Fruit fly (Drosophila melanogaster): ENCODE data around the gene CadN.

CadN gene

dm6 chr2L:17721505-17721904 is 56.6 kb downstream of the CadN start:
- no peak for TF ChIP-seq pan (optimal IDR thresholded peaks at IDR 0.05)
- no peak for TF ChIP-seq CG8478 (optimal IDR thresholded peaks at IDR 0.05)
- no peak for TF ChIP-seq usp (GFP tag; optimal IDR thresholded peaks at IDR 0.05)
- no peak for TF ChIP-seq psq (optimal IDR thresholded peaks at IDR 0.05)
- no peak for TF ChIP-seq EcR (GFP tag; optimal IDR thresholded peaks at IDR 0.05)
- TF ChIP-seq Dll (optimal IDR thresholded peaks at IDR 0.05), result no peak

DNA sequence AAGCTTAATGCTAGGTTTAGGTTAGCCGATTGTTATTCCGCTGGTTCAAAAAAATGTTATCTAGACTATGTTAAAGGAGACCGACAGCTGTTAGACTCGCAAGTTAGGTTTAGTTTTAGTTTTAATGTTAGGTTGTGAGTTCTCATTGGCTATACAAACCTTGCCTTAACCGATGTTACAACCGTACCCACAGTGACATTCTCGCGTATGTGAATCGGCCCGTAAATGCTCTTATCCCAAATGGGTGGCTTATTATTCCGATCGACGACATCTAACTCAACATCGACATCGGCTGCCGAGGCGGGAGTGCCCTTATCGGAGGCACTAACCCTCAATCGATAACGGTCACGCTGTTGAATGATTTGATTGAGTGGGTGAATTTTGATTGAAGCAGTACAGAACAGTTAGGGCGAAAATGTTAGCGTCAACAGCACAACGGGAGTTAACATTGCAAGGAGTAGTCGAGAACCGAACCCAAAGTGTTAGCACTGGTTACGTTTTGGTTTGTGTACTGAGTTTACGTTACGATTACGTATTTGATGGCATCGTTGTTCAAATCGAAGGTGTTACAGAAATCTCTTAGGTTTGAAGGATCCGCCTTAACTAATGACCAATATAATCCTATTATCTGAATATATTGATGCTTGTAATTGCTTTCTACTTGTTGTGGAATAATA is 62.4 kb downstream of the CadN start:
- TF ChIP-seq CG8478 (optimal IDR thresholded peaks at IDR 0.05), result no peak
- TF ChIP-seq psq (optimal IDR thresholded peaks at IDR 0.05), result no peak
- TF ChIP-seq usp (GFP tag; optimal IDR thresholded peaks at IDR 0.05), result no peak
- no peak for TF ChIP-seq pan (optimal IDR thresholded peaks at IDR 0.05)
- TF ChIP-seq EcR (GFP tag; optimal IDR thresholded peaks at IDR 0.05), result no peak
- TF ChIP-seq Dll (optimal IDR thresholded peaks at IDR 0.05), result no peak

- TF ChIP-seq Dll (optimal IDR thresholded peaks at IDR 0.05) (no peak), psq (optimal IDR thresholded peaks at IDR 0.05) (no peak), EcR (GFP tag; optimal IDR thresholded peaks at IDR 0.05) (no peak), pan (optimal IDR thresholded peaks at IDR 0.05) (no peak), usp (GFP tag; optimal IDR thresholded peaks at IDR 0.05) (no peak), CG8478 (optimal IDR thresholded peaks at IDR 0.05) (no peak)
Measured at dm6 chr2L:17704381-17704780, 73.8 kb downstream of the CadN start, which contains the start of gene CG43231. TSS of gene CG43231 (plus strand) at chr2L:17704681.

dm6 chr2L:17671222-17671621 is 106.9 kb downstream of the CadN start:
- TF ChIP-seq EcR (GFP tag; optimal IDR thresholded peaks at IDR 0.05), result no peak

dm6 chr2L:17650812-17651211 is 127.3 kb downstream of the CadN start:
- no peak for TF ChIP-seq EcR (GFP tag; optimal IDR thresholded peaks at IDR 0.05)
- TF ChIP-seq pan (optimal IDR thresholded peaks at IDR 0.05), result no peak
- no peak for TF ChIP-seq Dll (optimal IDR thresholded peaks at IDR 0.05)
- TF ChIP-seq CG8478 (optimal IDR thresholded peaks at IDR 0.05), result no peak
- TF ChIP-seq usp (GFP tag; optimal IDR thresholded peaks at IDR 0.05), result no peak
- TF ChIP-seq psq (optimal IDR thresholded peaks at IDR 0.05), result no peak

- TF ChIP-seq pan (optimal IDR thresholded peaks at IDR 0.05) (no peak), psq (optimal IDR thresholded peaks at IDR 0.05) (no peak), Dll (optimal IDR thresholded peaks at IDR 0.05) (no peak), usp (GFP tag; optimal IDR thresholded peaks at IDR 0.05) (no peak), EcR (GFP tag; optimal IDR thresholded peaks at IDR 0.05) (no peak), CG8478 (optimal IDR thresholded peaks at IDR 0.05) (no peak)
Measured at dm6 chr2L:17627559-17627958, 150.6 kb downstream of the CadN start, which contains the start of gene CG43054. TSS of gene CG43054 (plus strand) at chr2L:17627859.

dm6 chr2L:17625992-17626391 is 152.1 kb downstream of the CadN start, which contains the start of gene CG15147:
TSS of gene CG15147 (minus strand) at chr2L:17626381.
- no peak for TF ChIP-seq CG8478 (optimal IDR thresholded peaks at IDR 0.05)
- TF ChIP-seq usp (GFP tag; optimal IDR thresholded peaks at IDR 0.05), result no peak
- no peak for TF ChIP-seq pan (optimal IDR thresholded peaks at IDR 0.05)
- no peak for TF ChIP-seq psq (optimal IDR thresholded peaks at IDR 0.05)
- no peak for TF ChIP-seq Dll (optimal IDR thresholded peaks at IDR 0.05)
- no peak for TF ChIP-seq EcR (GFP tag; optimal IDR thresholded peaks at IDR 0.05)

dm6 chr2L:17621194-17621593 is 156.9 kb downstream of the CadN start:
- TF ChIP-seq pan (optimal IDR thresholded peaks at IDR 0.05) (no peak), usp (GFP tag; optimal IDR thresholded peaks at IDR 0.05) (no peak), EcR (GFP tag; optimal IDR thresholded peaks at IDR 0.05) (no peak), CG8478 (optimal IDR thresholded peaks at IDR 0.05) (no peak), psq (optimal IDR thresholded peaks at IDR 0.05) (no peak)

DNA sequence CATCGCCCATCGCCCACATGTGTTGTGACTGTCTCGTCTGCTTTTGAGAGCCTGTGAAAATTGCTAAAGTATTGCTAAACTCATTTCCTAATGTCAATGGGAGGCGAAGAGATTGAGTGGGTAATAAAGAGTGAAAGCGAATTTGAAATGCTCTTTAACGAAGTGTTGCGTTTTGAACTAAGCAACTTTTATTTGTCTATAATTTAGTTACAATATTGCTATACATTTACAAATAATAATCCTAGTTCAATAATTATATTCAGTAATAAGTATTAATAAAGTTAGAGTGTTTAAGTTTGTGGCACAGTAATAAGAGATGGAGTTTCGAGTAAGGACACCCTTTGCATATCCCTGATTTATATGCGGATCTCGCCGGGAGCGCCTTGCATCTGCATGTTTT is 162.7 kb downstream of the CadN start:
- TF ChIP-seq psq (optimal IDR thresholded peaks at IDR 0.05) (no peak), CG8478 (optimal IDR thresholded peaks at IDR 0.05) (no peak), Dll (optimal IDR thresholded peaks at IDR 0.05) (no peak), pan (optimal IDR thresholded peaks at IDR 0.05) (no peak), EcR (GFP tag; optimal IDR thresholded peaks at IDR 0.05) (no peak), usp (GFP tag; optimal IDR thresholded peaks at IDR 0.05) (no peak)

DNA sequence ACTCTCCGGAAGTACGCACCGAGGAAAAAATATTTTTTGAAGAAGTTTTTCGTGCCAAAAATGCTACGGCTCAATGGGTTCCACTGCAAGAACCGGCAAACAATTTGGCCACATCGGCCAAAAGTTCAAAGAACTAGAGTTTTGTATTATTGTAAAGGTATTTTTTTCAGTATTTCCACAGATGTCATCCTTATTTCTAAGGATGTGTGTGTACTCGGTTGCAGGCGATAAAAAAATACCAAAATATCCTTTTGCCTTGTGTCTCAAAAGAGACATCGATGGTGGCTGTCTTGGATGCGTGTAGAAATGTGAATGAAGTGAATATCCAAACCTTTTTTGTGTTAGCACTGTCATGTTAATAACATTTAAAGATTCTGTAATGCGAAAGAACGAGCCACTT is 175.0 kb downstream of the CadN start:
- TF ChIP-seq EcR (GFP tag; optimal IDR thresholded peaks at IDR 0.05), result no peak
- TF ChIP-seq Dll (optimal IDR thresholded peaks at IDR 0.05), result no peak
- TF ChIP-seq pan (optimal IDR thresholded peaks at IDR 0.05), result no peak
- no peak for TF ChIP-seq psq (optimal IDR thresholded peaks at IDR 0.05)
- TF ChIP-seq CG8478 (optimal IDR thresholded peaks at IDR 0.05), result no peak
- no peak for TF ChIP-seq usp (GFP tag; optimal IDR thresholded peaks at IDR 0.05)

All from whole organism.